Fruit fly (Drosophila melanogaster) whole organism, embryonic: ENCODE data around the gene CG31910.

Experiments
- Adf1 ChIP-seq: fragments of 200-800 bp; sonication (Bioruptor generic); IDR thresholded peaks from 2 replicates; pipeline ENCODE4 v1.3.6; 2022; ENCODE audit warnings: missing biosample characterization, missing genetic modification characterization
- Aef1 ChIP-seq: fragments of 200-800 bp; sonication (Bioruptor generic); IDR thresholded peaks from 3 replicates; pipeline ENCODE4 v1.3.6; 2022; ENCODE audit warnings: missing biosample characterization, missing genetic modification characterization
- Antp ChIP-seq: fragments of 200-800 bp; sonication (Bioruptor generic); optimal IDR thresholded peaks from 3 replicates; lab custom pipeline; 2016; ENCODE audit warnings: missing biosample characterization, missing genetic modification characterization
- CG1024 ChIP-seq: fragments of 200-800 bp; sonication (Bioruptor generic); IDR thresholded peaks from 2 replicates; pipeline ENCODE4 v1.3.6; 2022; ENCODE audit warnings: missing biosample characterization, missing genetic modification characterization
- CG10267 ChIP-seq: fragments of 200-800 bp; sonication (Bioruptor generic); optimal IDR thresholded peaks from 2 replicates; lab custom pipeline; 2018; ENCODE audit warnings: missing biosample characterization, mild to moderate bottlenecking, missing genetic modification characterization, moderate library complexity
- CG10274 ChIP-seq: fragments of 200-800 bp; sonication (Bioruptor generic); optimal IDR thresholded peaks from 3 replicates; lab custom pipeline; 2017; ENCODE audit warnings: missing biosample characterization, mild to moderate bottlenecking, missing genetic modification characterization
- CG10959 ChIP-seq: fragments of 200-800 bp; sonication (Bioruptor generic); IDR thresholded peaks from 2 replicates; pipeline ENCODE4 v1.3.6; 2022; ENCODE audit warnings: missing biosample characterization, missing genetic modification characterization
- CG11093 ChIP-seq: fragments of 200-800 bp; sonication (Bioruptor generic); IDR thresholded peaks from 3 replicates; pipeline ENCODE4 v1.3.6; 2022; ENCODE audit warnings: missing biosample characterization, missing genetic modification characterization
- CG11456 ChIP-seq: fragments of 200-800 bp; sonication (Bioruptor generic); IDR thresholded peaks from 3 replicates; pipeline ENCODE4 v1.3.6; 2022; ENCODE audit warnings: missing biosample characterization, missing genetic modification characterization
- CG12236 ChIP-seq: fragments of 200-800 bp; sonication (Bioruptor generic); optimal IDR thresholded peaks from 2 replicates; lab custom pipeline; 2016; ENCODE audit warnings: missing biosample characterization, missing genetic modification characterization
- CG12299 ChIP-seq: fragments of 200-800 bp; sonication (Bioruptor generic); optimal IDR thresholded peaks from 2 replicates; lab custom pipeline; 2018; ENCODE audit warnings: missing biosample characterization, mild to moderate bottlenecking, missing genetic modification characterization
- CG14014 ChIP-seq: fragments of 200-800 bp; sonication (Bioruptor generic); IDR thresholded peaks from 2 replicates; pipeline ENCODE4 v1.3.6; 2022; ENCODE audit warnings: missing biosample characterization, missing genetic modification characterization
- CG14860 ChIP-seq: fragments of 200-800 bp; sonication (Bioruptor generic); IDR thresholded peaks from 3 replicates; pipeline ENCODE4 v1.3.6; 2022; ENCODE audit warnings: missing biosample characterization, missing genetic modification characterization; ENCODE audit not compliant: partially characterized antibody
- CG15073 ChIP-seq: fragments of 200-800 bp; sonication (Bioruptor generic); optimal IDR thresholded peaks from 2 replicates; lab custom pipeline; 2016; ENCODE audit warnings: missing biosample characterization, missing genetic modification characterization
- CG15479 ChIP-seq: fragments of 200-800 bp; sonication (Bioruptor generic); optimal IDR thresholded peaks from 3 replicates; lab custom pipeline; 2019; ENCODE audit warnings: missing biosample characterization, mild to moderate bottlenecking, missing genetic modification characterization, moderate library complexity
- CG17359 ChIP-seq: fragments of 200-800 bp; sonication (Bioruptor generic); optimal IDR thresholded peaks from 3 replicates; lab custom pipeline; 2018; ENCODE audit warnings: missing biosample characterization, mild to moderate bottlenecking, missing genetic modification characterization, moderate library complexity
- CG17829 ChIP-seq: fragments of 200-800 bp; optimal IDR thresholded peaks from 2 replicates; lab custom pipeline; 2019; ENCODE audit warnings: missing biosample characterization, mild to moderate bottlenecking, missing genetic modification characterization, moderate library complexity
- CG18476 ChIP-seq: fragments of 200-800 bp; sonication (Bioruptor generic); optimal IDR thresholded peaks from 2 replicates; lab custom pipeline; 2016; ENCODE audit warnings: missing biosample characterization, mild to moderate bottlenecking, missing genetic modification characterization
- CG2116 ChIP-seq: fragments of 200-800 bp; sonication (Bioruptor generic); optimal IDR thresholded peaks from 3 replicates; lab custom pipeline; 2018; ENCODE audit warnings: missing biosample characterization, mild to moderate bottlenecking, missing genetic modification characterization
- CG2875 ChIP-seq: fragments of 200-800 bp; sonication (Bioruptor generic); optimal IDR thresholded peaks from 2 replicates; lab custom pipeline; 2017; ENCODE audit warnings: missing biosample characterization, mild to moderate bottlenecking, missing genetic modification characterization, missing genetic modification reagents
- CG3065 ChIP-seq: fragments of 200-800 bp; sonication (Bioruptor generic); optimal IDR thresholded peaks from 2 replicates; lab custom pipeline; 2016; ENCODE audit warnings: missing biosample characterization, missing genetic modification characterization
- CG33213 ChIP-seq: fragments of 200-800 bp; sonication (Bioruptor generic); optimal IDR thresholded peaks from 3 replicates; lab custom pipeline; 2016; ENCODE audit warnings: missing biosample characterization, missing genetic modification characterization
- CG33557 ChIP-seq: fragments of 200-800 bp; sonication (Bioruptor generic); optimal IDR thresholded peaks from 2 replicates; lab custom pipeline; 2019; ENCODE audit warnings: missing biosample characterization, mild to moderate bottlenecking, missing genetic modification characterization, moderate library complexity
- CG3838 ChIP-seq: fragments of 200-800 bp; sonication (Bioruptor generic); optimal IDR thresholded peaks from 3 replicates; lab custom pipeline; 2016; ENCODE audit warnings: missing biosample characterization, missing genetic modification characterization
- CG4282 ChIP-seq: fragments of 200-800 bp; sonication (Bioruptor generic); optimal IDR thresholded peaks from 2 replicates; lab custom pipeline; 2016; ENCODE audit warnings: missing biosample characterization, missing genetic modification characterization
- CG4617 ChIP-seq: fragments of 200-800 bp; sonication (Bioruptor generic); optimal IDR thresholded peaks from 3 replicates; lab custom pipeline; 2016; ENCODE audit warnings: missing biosample characterization, missing genetic modification characterization, borderline replicate concordance
- CG4730 ChIP-seq: fragments of 200-800 bp; sonication (Bioruptor generic); IDR thresholded peaks from 2 replicates; pipeline ENCODE4 v1.3.6; 2022; ENCODE audit warnings: missing biosample characterization, missing genetic modification characterization
- CG4820 ChIP-seq: fragments of 200-800 bp; sonication (Bioruptor generic); optimal IDR thresholded peaks from 3 replicates; lab custom pipeline; 2016; ENCODE audit warnings: missing biosample characterization, missing genetic modification characterization
- CG7271 ChIP-seq: fragments of 200-800 bp; sonication (Bioruptor generic); optimal IDR thresholded peaks from 2 replicates; lab custom pipeline; 2018; ENCODE audit warnings: missing biosample characterization, mild to moderate bottlenecking, missing genetic modification characterization, moderate library complexity
- CG8281 ChIP-seq: fragments of 200-800 bp; sonication (Bioruptor generic); optimal IDR thresholded peaks from 2 replicates; lab custom pipeline; 2018; ENCODE audit warnings: missing biosample characterization, mild to moderate bottlenecking, missing genetic modification characterization, moderate library complexity
- CG9876 ChIP-seq: fragments of 200-800 bp; sonication (Bioruptor generic); optimal IDR thresholded peaks from 2 replicates; lab custom pipeline; 2016; ENCODE audit warnings: missing biosample characterization, missing genetic modification characterization
- Fer3 ChIP-seq: fragments of 200-800 bp; sonication (Bioruptor generic); optimal IDR thresholded peaks from 2 replicates; lab custom pipeline; 2018; ENCODE audit warnings: missing biosample characterization, mild to moderate bottlenecking, missing genetic modification characterization, moderate library complexity
- Gug ChIP-seq: fragments of 200-800 bp; sonication (Bioruptor generic); IDR thresholded peaks from 4 replicates; pipeline ENCODE4 v1.3.6; 2022; ENCODE audit warnings: missing biosample characterization, missing genetic modification characterization
- H2.0 ChIP-seq: fragments of 200-800 bp; sonication (Bioruptor generic); IDR thresholded peaks from 2 replicates; pipeline ENCODE4 v1.3.6; 2022; ENCODE audit warnings: missing biosample characterization, missing genetic modification characterization
- Lhr ChIP-seq: fragments of 200-800 bp; sonication (Bioruptor generic); optimal IDR thresholded peaks from 3 replicates; lab custom pipeline; 2017; ENCODE audit warnings: mild to moderate bottlenecking, missing biosample characterization, missing genetic modification reagents, missing genetic modification characterization
- MTF-1 ChIP-seq: fragments of 200-800 bp; sonication (Bioruptor generic); optimal IDR thresholded peaks from 2 replicates; lab custom pipeline; 2018; ENCODE audit warnings: missing biosample characterization, mild to moderate bottlenecking, missing genetic modification characterization, borderline replicate concordance
- NC2β ChIP-seq: fragments of 200-800 bp; sonication (Bioruptor generic); optimal IDR thresholded peaks from 2 replicates; lab custom pipeline; 2016; ENCODE audit warnings: missing biosample characterization, missing genetic modification characterization
- Nf-YB ChIP-seq: fragments of 200-800 bp; sonication (Bioruptor generic); optimal IDR thresholded peaks from 3 replicates; lab custom pipeline; 2019; ENCODE audit warnings: missing biosample characterization, mild to moderate bottlenecking, missing genetic modification characterization, moderate library complexity
- Opbp ChIP-seq: fragments of 200-800 bp; sonication (Bioruptor generic); IDR thresholded peaks from 3 replicates; pipeline ENCODE4 v1.3.6; 2022; ENCODE audit warnings: missing biosample characterization, missing genetic modification characterization; ENCODE audit not compliant: partially characterized antibody
- Tbp ChIP-seq: fragments of >200 bp; optimal IDR thresholded peaks from 2 replicates; lab custom pipeline; 2018; ENCODE audit warnings: missing biosample characterization, missing genetic modification characterization
- chm ChIP-seq: fragments of 200-800 bp; sonication (Bioruptor generic); IDR thresholded peaks from 2 replicates; pipeline ENCODE4 v1.3.6; 2022; ENCODE audit warnings: missing biosample characterization, missing genetic modification characterization
- ci ChIP-seq: fragments of 200-800 bp; sonication (Bioruptor generic); IDR thresholded peaks from 3 replicates; pipeline ENCODE4 v1.3.6; 2022; ENCODE audit warnings: missing biosample characterization, missing genetic modification characterization
- ems ChIP-seq: fragments of 200-800 bp; sonication (Bioruptor generic); optimal IDR thresholded peaks from 3 replicates; lab custom pipeline; 2016; ENCODE audit warnings: missing biosample characterization, missing genetic modification characterization
- eve ChIP-seq, 2 experiments: fragments of >200 bp; optimal IDR thresholded peaks; 2 replicates each; lab custom pipeline; 2017; ENCODE audit warnings: missing biosample characterization in 2 of 2, missing genetic modification characterization in 2 of 2
- fu2 ChIP-seq: fragments of 200-800 bp; sonication (Bioruptor generic); optimal IDR thresholded peaks from 2 replicates; lab custom pipeline; 2016; ENCODE audit warnings: missing biosample characterization, missing genetic modification characterization
- gem ChIP-seq: fragments of 200-800 bp; sonication (Bioruptor generic); optimal IDR thresholded peaks from 2 replicates; lab custom pipeline; 2019; ENCODE audit warnings: missing biosample characterization, mild to moderate bottlenecking, missing genetic modification characterization, moderate library complexity
- h ChIP-seq: fragments of >200 bp; optimal IDR thresholded peaks from 2 replicates; lab custom pipeline; 2017
- oc ChIP-seq: fragments of 200-800 bp; sonication (Bioruptor generic); optimal IDR thresholded peaks from 2 replicates; lab custom pipeline; 2018; ENCODE audit warnings: missing biosample characterization, mild to moderate bottlenecking, missing genetic modification characterization, moderate library complexity
- psq ChIP-seq: fragments of 200-800 bp; sonication (Bioruptor generic); optimal IDR thresholded peaks from 2 replicates; lab custom pipeline; 2017; ENCODE audit warnings: missing biosample characterization, missing genetic modification characterization
- seq ChIP-seq: fragments of 200-800 bp; sonication (Bioruptor generic); IDR thresholded peaks from 2 replicates; pipeline ENCODE4 v1.3.6; 2022; ENCODE audit warnings: missing biosample characterization, missing genetic modification characterization
- trem ChIP-seq: fragments of 200-800 bp; optimal IDR thresholded peaks from 3 replicates; lab custom pipeline; 2019; ENCODE audit warnings: missing biosample characterization, mild to moderate bottlenecking, missing genetic modification characterization, moderate library complexity
- unpg ChIP-seq: fragments of 200-800 bp; sonication (Bioruptor generic); optimal IDR thresholded peaks from 3 replicates; lab custom pipeline; 2018; ENCODE audit warnings: missing biosample characterization, mild to moderate bottlenecking, missing genetic modification characterization, moderate library complexity

CG31910 gene

DNA sequence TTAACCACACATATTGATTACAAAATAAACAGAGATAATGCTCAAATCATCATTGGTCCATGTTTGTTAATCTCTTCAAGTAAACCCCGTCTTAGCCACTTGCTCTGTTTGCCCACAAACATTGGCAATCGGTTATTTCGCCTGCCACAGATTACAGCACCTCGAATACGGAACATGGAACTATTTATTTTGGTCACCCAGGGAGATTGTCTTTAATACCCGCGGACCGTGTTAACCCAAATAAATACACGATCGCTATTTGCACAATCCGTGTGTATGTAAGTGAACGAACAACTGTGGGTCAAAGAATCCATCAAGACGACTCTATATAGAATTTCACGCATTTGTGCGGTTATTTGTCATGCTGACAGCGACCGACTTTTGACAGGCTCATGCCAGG, 44.7 kb downstream of the CG31910 start (continued):
- peak in 1 of 2 experiments; percentile 38 for TF ChIP-seq eve (GFP tag; optimal IDR thresholded peaks at IDR 0.05; lab: Kevin White, UChicago)
- no peak for TF ChIP-seq CG17829 (tag; lab: Kevin White, UChicago)
- TF ChIP-seq MTF-1: peak; percentile 36
- no peak for TF ChIP-seq Aef1
- peak; percentile 54 for TF ChIP-seq CG33557 (GFP tag; lab: Kevin White, UChicago)
- no peak for TF ChIP-seq Tbp (GFP tag; lab: Kevin White, UChicago)
- TF ChIP-seq CG12236 (GFP tag; lab: Kevin White, UChicago): peak; percentile 38
- TF ChIP-seq CG4282 (GFP tag; lab: Kevin White, UChicago): no peak
- no peak for TF ChIP-seq CG4730 (GFP tag; lab: Robert Waterston, UW)
- no peak for TF ChIP-seq Adf1
- TF ChIP-seq CG15073: no peak
- peak; percentile 20 for TF ChIP-seq CG9876
- TF ChIP-seq ci: peak; percentile 67; the same call in 2 of the 3 replicates
- TF ChIP-seq CG4617 (GFP tag; lab: Kevin White, UChicago): no peak
- no peak for TF ChIP-seq Gug (GFP tag; lab: Robert Waterston, UW)
- TF ChIP-seq CG7271 (tag; lab: Kevin White, UChicago): peak; percentile 80
- no peak for TF ChIP-seq H2.0
- TF ChIP-seq psq: no peak
- no peak for TF ChIP-seq CG10274
- TF ChIP-seq CG33213 (GFP tag; lab: Kevin White, UChicago): peak; percentile 20
- TF ChIP-seq NC2β: peak; percentile 54
- TF ChIP-seq CG3838 (GFP tag; lab: Kevin White, UChicago): no peak
- no peak for TF ChIP-seq seq (GFP tag; lab: Robert Waterston, UW)
- TF ChIP-seq CG1024 (GFP tag; lab: Robert Waterston, UW): no peak
- TF ChIP-seq Lhr (GFP tag; lab: Kevin White, UChicago): peak; percentile 25
- peak; percentile 5 for TF ChIP-seq trem (tag; lab: Kevin White, UChicago)
- peak; percentile 22 for TF ChIP-seq CG2116 (GFP tag; lab: Kevin White, UChicago)
- TF ChIP-seq Nf-YB (GFP tag; lab: Kevin White, UChicago): peak; percentile 37
- TF ChIP-seq CG12299 (tag; lab: Kevin White, UChicago): no peak
- TF ChIP-seq CG14014: peak; percentile 39; the same call in 1 of the 2 replicates
- TF ChIP-seq CG11093: no peak
- peak; percentile 53 for TF ChIP-seq CG2875 (GFP tag; lab: Kevin White, UChicago)
- TF ChIP-seq ems (GFP tag; lab: Kevin White, UChicago): no peak
- no peak for TF ChIP-seq CG3065 (GFP tag; lab: Kevin White, UChicago)
- no peak for TF ChIP-seq fu2 (GFP tag; lab: Kevin White, UChicago)
- TF ChIP-seq Opbp (GFP tag; lab: Robert Waterston, UW): no peak
- no peak for TF ChIP-seq Fer3
- TF ChIP-seq CG11456 (GFP tag; lab: Robert Waterston, UW): no peak
- no peak for TF ChIP-seq h
- peak; percentile 91 for TF ChIP-seq CG15479
- 0 out of 2 replicates have a peak, but pooled peaks have one; percentile 7 for TF ChIP-seq CG10959 (GFP tag; lab: Robert Waterston, UW)
- peak; percentile 36 for TF ChIP-seq CG10267 (tag; lab: Kevin White, UChicago)
- 0 out of 2 replicates have a peak, but pooled peaks have one; percentile 7 for TF ChIP-seq chm (GFP tag; lab: Robert Waterston, UW)
- no peak for TF ChIP-seq CG14860 (GFP tag; lab: Robert Waterston, UW)
- no peak for TF ChIP-seq CG17359
- TF ChIP-seq CG4820: no peak
- TF ChIP-seq CG8281 (tag; lab: Kevin White, UChicago): peak; percentile 9
- TF ChIP-seq oc: peak; percentile 10
- peak; percentile 7 for TF ChIP-seq unpg (GFP tag; lab: Kevin White, UChicago)
- TF ChIP-seq CG18476 (GFP tag; lab: Kevin White, UChicago): no peak
- peak; percentile 55 for TF ChIP-seq gem
- TF ChIP-seq Antp (GFP tag; lab: Kevin White, UChicago): no peak
